Worm (Caenorhabditis elegans) whole organism, young adult: ENCODE results near the gene F59F5.4.

Source experiments
- B0019.2 ChIP-seq: fragments of 200-800 bp; sonication (Bioruptor generic); conservative IDR thresholded peaks from 2 replicates; pipeline ENCODE4 v1.3.6; 2022; ENCODE audit warnings: missing genetic modification reagents, missing genetic modification characterization, missing compliant biosample characterization
- C06A6.2 ChIP-seq: fragments of 200-800 bp; sonication (Bioruptor generic); conservative IDR thresholded peaks from 2 replicates; pipeline ENCODE4 v1.3.6; 2022; ENCODE audit warnings: missing genetic modification characterization, missing compliant biosample characterization
- D2030.7 ChIP-seq: fragments of 200-800 bp; sonication (Bioruptor generic); IDR thresholded peaks from 2 replicates; pipeline ENCODE4 v1.3.6; 2022; ENCODE audit warnings: missing genetic modification reagents, missing genetic modification characterization, missing compliant biosample characterization
- F39B2.1 ChIP-seq: fragments of 200-800 bp; sonication (Bioruptor generic); IDR thresholded peaks from 2 replicates; pipeline ENCODE4 v1.3.6; 2022; ENCODE audit warnings: missing genetic modification reagents, missing genetic modification characterization, missing compliant biosample characterization
- K12H6.12 ChIP-seq: fragments of 200-800 bp; sonication (Bioruptor generic); optimal IDR thresholded peaks from 2 replicates; lab custom pipeline; 2018; ENCODE audit warnings: mild to moderate bottlenecking, missing genetic modification characterization, missing compliant biosample characterization
- T07F8.4 ChIP-seq: sonication (generic microtip); optimal IDR thresholded peaks from 2 replicates; lab custom pipeline; 2016; ENCODE audit warnings: mild to moderate bottlenecking, missing genetic modification characterization, moderate library complexity, missing compliant biosample characterization
- Y53F4B.3 ChIP-seq: fragments of 200-800 bp; sonication (Bioruptor generic); IDR thresholded peaks from 2 replicates; pipeline ENCODE4 v1.3.6; 2022; ENCODE audit warnings: missing genetic modification reagents, missing genetic modification characterization, missing compliant biosample characterization
- Y67H2A.10 ChIP-seq: fragments of 200-800 bp; sonication (Bioruptor generic); conservative IDR thresholded peaks from 2 replicates; pipeline ENCODE4 v1.3.6; 2022; ENCODE audit warnings: missing genetic modification reagents, missing genetic modification characterization, missing compliant biosample characterization
- ama-1 ChIP-seq, 3 experiments: fragments of 150-350 bp in 1 of 3; sonication (generic microtip) in 2 of 3; optimal IDR thresholded peaks; 2 replicates each; lab custom pipeline; 2014 to 2018; ENCODE audit warnings: missing biosample characterization in 2 of 3, missing genetic modification characterization in 2 of 3, missing genetic modification reagents in 2 of 3
- atf-7 ChIP-seq: sonication (generic microtip); optimal IDR thresholded peaks from 2 replicates; lab custom pipeline; 2017; ENCODE audit warnings: mild to moderate bottlenecking, missing genetic modification characterization, missing compliant biosample characterization
- athp-1 ChIP-seq: sonication (generic microtip); optimal IDR thresholded peaks from 2 replicates; lab custom pipeline; 2017; ENCODE audit warnings: mild to moderate bottlenecking, missing genetic modification characterization, missing compliant biosample characterization
- attf-3 ChIP-seq: fragments of 200-800 bp; sonication (Bioruptor generic); conservative IDR thresholded peaks from 2 replicates; pipeline ENCODE4 v1.3.6; 2022; ENCODE audit warnings: missing genetic modification reagents, missing genetic modification characterization, missing compliant biosample characterization
- attf-5 ChIP-seq: fragments of 200-800 bp; sonication (Bioruptor generic); optimal IDR thresholded peaks from 2 replicates; lab custom pipeline; 2018; ENCODE audit warnings: mild to moderate bottlenecking, missing genetic modification characterization, missing compliant biosample characterization
- attf-6 ChIP-seq: fragments of 200-800 bp; sonication (Bioruptor generic); IDR thresholded peaks from 2 replicates; pipeline ENCODE4 v1.3.6; 2022; ENCODE audit warnings: missing genetic modification reagents, missing genetic modification characterization, missing compliant biosample characterization
- bed-2 ChIP-seq: fragments of 200-800 bp; sonication (Bioruptor generic); IDR thresholded peaks from 2 replicates; pipeline ENCODE4 v1.3.6; 2022; ENCODE audit warnings: missing genetic modification reagents, missing genetic modification characterization, missing compliant biosample characterization
- cebp-1 ChIP-seq, 2 experiments: fragments of 200-800 bp in 1 of 2; sonication (Bioruptor generic) in 1 of 2; sonication (generic microtip) in 1 of 2; IDR thresholded peaks in 1 of 2; optimal IDR thresholded peaks in 1 of 2; 2 replicates each; pipeline versions ENCODE4 v1.3.6 to Lab custom; 2017 to 2022; ENCODE audit warnings: missing compliant biosample characterization in 2 of 2, missing genetic modification characterization in 2 of 2, mild to moderate bottlenecking in 1 of 2, missing genetic modification reagents in 1 of 2, moderate library complexity in 1 of 2
- cebp-2 ChIP-seq: fragments of 200-800 bp; sonication (Bioruptor generic); IDR thresholded peaks from 2 replicates; pipeline ENCODE4 v1.3.6; 2022; ENCODE audit warnings: missing genetic modification characterization, missing compliant biosample characterization
- ceh-27 ChIP-seq: fragments of 200-800 bp; sonication (Bioruptor generic); optimal IDR thresholded peaks from 2 replicates; lab custom pipeline; 2018; ENCODE audit warnings: mild to moderate bottlenecking, missing genetic modification characterization, moderate library complexity, missing compliant biosample characterization
- efl-1 ChIP-seq: fragments of 150-350 bp; optimal IDR thresholded peaks from 2 replicates; lab custom pipeline; 2014; ENCODE audit warnings: missing biosample characterization, missing genetic modification reagents, missing genetic modification characterization
- egl-44 ChIP-seq: fragments of 200-800 bp; sonication (Bioruptor generic); IDR thresholded peaks from 2 replicates; pipeline ENCODE4 v1.3.6; 2022; ENCODE audit warnings: missing genetic modification reagents, missing genetic modification characterization, missing compliant biosample characterization
- ekl-4 ChIP-seq: fragments of 200-800 bp; sonication (Bioruptor generic); IDR thresholded peaks from 2 replicates; pipeline ENCODE4 v1.3.6; 2022; ENCODE audit warnings: missing genetic modification reagents, missing genetic modification characterization, missing compliant biosample characterization
- ets-4 ChIP-seq: fragments of 200-800 bp; sonication (Bioruptor generic); optimal IDR thresholded peaks from 2 replicates; lab custom pipeline; 2018; ENCODE audit warnings: mild to moderate bottlenecking, missing genetic modification characterization, missing compliant biosample characterization
- gei-17 ChIP-seq: fragments of 200-800 bp; sonication (Bioruptor generic); optimal IDR thresholded peaks from 2 replicates; lab custom pipeline; 2018; ENCODE audit warnings: mild to moderate bottlenecking, missing genetic modification characterization, missing compliant biosample characterization
- hlh-26 ChIP-seq: fragments of 200-800 bp; sonication (Bioruptor generic); conservative IDR thresholded peaks from 2 replicates; pipeline ENCODE4 v1.3.6; 2022; ENCODE audit warnings: missing genetic modification reagents, missing genetic modification characterization, missing compliant biosample characterization
- hrde-1 ChIP-seq: sonication (generic microtip); optimal IDR thresholded peaks from 2 replicates; lab custom pipeline; 2016; ENCODE audit warnings: missing genetic modification characterization, mild to moderate bottlenecking, missing compliant biosample characterization, moderate library complexity, missing genotype, missing genetic modification reagents, borderline replicate concordance
- lin-40 ChIP-seq: sonication (generic microtip); optimal IDR thresholded peaks from 2 replicates; lab custom pipeline; 2016; ENCODE audit warnings: missing genetic modification characterization, mild to moderate bottlenecking, missing compliant biosample characterization, missing genotype, missing genetic modification reagents
- lsl-1 ChIP-seq: fragments of 200-800 bp; sonication (Bioruptor generic); optimal IDR thresholded peaks from 2 replicates; lab custom pipeline; 2018; ENCODE audit warnings: mild to moderate bottlenecking, missing genetic modification characterization, moderate library complexity, missing compliant biosample characterization
- mcd-1 ChIP-seq: fragments of 200-800 bp; sonication (Bioruptor generic); IDR thresholded peaks from 2 replicates; pipeline ENCODE4 v1.3.6; 2022; ENCODE audit warnings: missing genetic modification reagents, missing genetic modification characterization, missing compliant biosample characterization
- mel-28 ChIP-seq: sonication (generic microtip); optimal IDR thresholded peaks from 2 replicates; lab custom pipeline; 2016; ENCODE audit warnings: borderline replicate concordance, mild to moderate bottlenecking, missing genetic modification characterization, missing compliant biosample characterization
- mes-4 ChIP-seq: sonication (generic microtip); optimal IDR thresholded peaks from 2 replicates; lab custom pipeline; 2016; ENCODE audit warnings: missing genotype, missing genetic modification characterization, missing compliant biosample characterization
- nfya-2 ChIP-seq: fragments of 200-800 bp; sonication (Bioruptor generic); IDR thresholded peaks from 2 replicates; pipeline ENCODE4 v1.3.6; 2022; ENCODE audit warnings: missing genetic modification reagents, missing genetic modification characterization, missing compliant biosample characterization
- nfyb-1 ChIP-seq: fragments of 200-800 bp; sonication (Bioruptor generic); IDR thresholded peaks from 2 replicates; pipeline ENCODE4 v1.3.6; 2022; ENCODE audit warnings: missing genetic modification reagents, missing genetic modification characterization, missing compliant biosample characterization
- nhr-80 ChIP-seq: sonication (generic microtip); optimal IDR thresholded peaks from 2 replicates; lab custom pipeline; 2016; ENCODE audit warnings: missing genetic modification characterization, missing compliant biosample characterization
- pbrm-1 ChIP-seq: fragments of 200-800 bp; sonication (Bioruptor generic); IDR thresholded peaks from 2 replicates; pipeline ENCODE4 v1.3.6; 2022; ENCODE audit warnings: missing genetic modification reagents, missing genetic modification characterization, missing compliant biosample characterization
- rcor-1 ChIP-seq: fragments of 200-800 bp; sonication (Bioruptor generic); IDR thresholded peaks from 2 replicates; pipeline ENCODE4 v1.3.6; 2022; ENCODE audit warnings: missing genetic modification reagents, missing genetic modification characterization, missing compliant biosample characterization
- rpc-1 ChIP-seq, 2 experiments: fragments of 150-350 bp in 1 of 2; sonication (generic microtip) in 1 of 2; optimal IDR thresholded peaks; 2 replicates each; lab custom pipeline; 2014 to 2018; ENCODE audit warnings: missing biosample characterization in 1 of 2, missing genetic modification characterization in 1 of 2, missing genetic modification reagents in 1 of 2, missing genotype in 1 of 2
- sdz-38 ChIP-seq: sonication (generic microtip); optimal IDR thresholded peaks from 2 replicates; lab custom pipeline; 2016; ENCODE audit warnings: missing genotype, missing genetic modification characterization, missing compliant biosample characterization
- tbp1 ChIP-seq: fragments of 200-800 bp; sonication (Bioruptor generic); optimal IDR thresholded peaks from 2 replicates; lab custom pipeline; 2018; ENCODE audit warnings: mild to moderate bottlenecking, missing genetic modification characterization, missing compliant biosample characterization
- unc-62 ChIP-seq: fragments of 150-350 bp; optimal IDR thresholded peaks from 2 replicates; lab custom pipeline; 2014; ENCODE audit warnings: missing biosample characterization, missing genetic modification reagents, missing genetic modification characterization
- zfh-2 ChIP-seq: fragments of 200-800 bp; sonication (Bioruptor generic); conservative IDR thresholded peaks from 2 replicates; pipeline ENCODE4 v1.3.6; 2022; ENCODE audit warnings: missing genetic modification reagents, missing genetic modification characterization, missing compliant biosample characterization
- ztf-18 ChIP-seq: sonication (generic microtip); optimal IDR thresholded peaks from 2 replicates; lab custom pipeline; 2016; ENCODE audit warnings: missing genotype, mild to moderate bottlenecking, missing genetic modification characterization, missing compliant biosample characterization

F59F5.4 gene

DNA sequence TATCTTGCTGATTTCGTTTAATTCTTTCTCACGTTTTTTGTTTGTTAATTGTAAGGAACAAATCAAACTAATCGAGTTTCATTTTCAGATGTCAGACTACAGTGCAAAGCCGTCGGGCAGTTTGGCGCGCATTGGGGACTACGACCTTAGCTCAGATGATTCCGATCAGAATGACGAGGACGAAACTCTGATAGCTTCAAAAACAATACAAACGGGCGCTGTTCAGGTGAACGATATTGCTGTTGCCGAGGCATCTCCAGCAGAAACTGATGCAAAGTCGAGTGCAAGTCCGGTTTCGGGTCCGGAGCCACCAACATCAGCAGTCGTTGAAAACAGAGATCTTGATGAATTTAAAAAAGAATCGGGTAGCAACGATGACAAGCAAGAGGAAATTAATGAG lies 26.4 kb downstream of the F59F5.4 start, which contains the start of gene bet-2:
Gene bet-2 (plus strand): TSS at position 89 of the 400 bp plus-strand sequence.
- TF ChIP-seq T07F8.4 (no peak), ets-4 (GFP tag; lab: Kevin White, UChicago) (no peak), atf-7 (tag; lab: Kevin White, UChicago) (no peak), cebp-2 (GFP tag; lab: Robert Waterston, UW) (no peak), unc-62 (no peak), attf-5 (GFP tag; lab: Kevin White, UChicago) (no peak), hlh-26 (GFP tag; lab: Robert Waterston, UW) (no peak), rpc-1 (optimal IDR thresholded peaks at IDR 0.05; lab: Kevin White, UChicago) (no peak), rpc-1 (tag; optimal IDR thresholded peaks at IDR 0.05; lab: Kevin White, UChicago) (no peak), mes-4 (no peak), lin-40 (tag; lab: Kevin White, UChicago) (no peak)

ce11 chrX:10576410-10576809 lies 33.6 kb downstream of the F59F5.4 start:
- TF ChIP-seq attf-6 (GFP tag; lab: Robert Waterston, UW) (no peak), pbrm-1 (GFP tag; lab: Robert Waterston, UW) (no peak), efl-1 (GFP tag; lab: Kevin White, UChicago) (no peak), ztf-18 (tag; lab: Kevin White, UChicago) (no peak), attf-3 (no peak), nfyb-1 (GFP tag; lab: Robert Waterston, UW) (no peak), cebp-1 (GFP tag; IDR thresholded peaks at IDR 0.05; lab: Robert Waterston, UW) (peak; percentile 99), cebp-1 (tag; optimal IDR thresholded peaks at IDR 0.05; lab: Kevin White, UChicago) (peak; percentile 100), mel-28 (no peak), unc-62 (no peak), egl-44 (GFP tag; lab: Robert Waterston, UW) (no peak), C06A6.2 (GFP tag; lab: Robert Waterston, UW) (no peak), zfh-2 (GFP tag; lab: Robert Waterston, UW) (no peak), B0019.2 (GFP tag; lab: Robert Waterston, UW) (no peak), D2030.7 (GFP tag; lab: Robert Waterston, UW) (no peak), rcor-1 (no peak), Y53F4B.3 (GFP tag; lab: Robert Waterston, UW) (no peak), ceh-27 (GFP tag; lab: Kevin White, UChicago) (peak; percentile 8), F39B2.1 (GFP tag; lab: Robert Waterston, UW) (no peak), mcd-1 (GFP tag; lab: Robert Waterston, UW) (peak; percentile 67), sdz-38 (no peak), nhr-80 (tag; lab: Kevin White, UChicago) (peak; percentile 66), gei-17 (GFP tag; lab: Kevin White, UChicago) (no peak), ekl-4 (GFP tag; lab: Robert Waterston, UW) (no peak), K12H6.12 (tag; lab: Kevin White, UChicago) (peak; percentile 42), attf-5 (GFP tag; lab: Kevin White, UChicago) (peak; percentile 73), athp-1 (no peak), lin-40 (tag; lab: Kevin White, UChicago) (peak; percentile 54), rpc-1 (optimal IDR thresholded peaks at IDR 0.05; lab: Kevin White, UChicago) (no peak), rpc-1 (tag; optimal IDR thresholded peaks at IDR 0.05; lab: Kevin White, UChicago) (no peak), ama-1 (optimal IDR thresholded peaks at IDR 0.05; lab: Kevin White, UChicago) (no peak), ama-1 (GFP tag; optimal IDR thresholded peaks at IDR 0.05; lab: Kevin White, UChicago) (no peak), nfya-2 (GFP tag; lab: Robert Waterston, UW) (no peak), Y67H2A.10 (no peak), lsl-1 (GFP tag; lab: Kevin White, UChicago) (no peak), tbp1 (GFP tag; lab: Kevin White, UChicago) (no peak), hrde-1 (tag; lab: Kevin White, UChicago) (no peak), bed-2 (GFP tag; lab: Robert Waterston, UW) (no peak)
- TF ChIP-seq, all 124 proteins: peak for 7
